Worm (Caenorhabditis elegans) whole organism, L2 larva: ENCODE measurements around the gene Y32B12C.1.

Source experiments
- C34F6.9 ChIP-seq: fragments of 150-350 bp; optimal IDR thresholded peaks from 2 replicates; lab custom pipeline; 2014; ENCODE audit warnings: missing biosample characterization, missing genetic modification characterization
- R02D3.7 ChIP-seq: fragments of 150-350 bp; optimal IDR thresholded peaks from 2 replicates; lab custom pipeline; 2014; ENCODE audit warnings: missing biosample characterization, missing genetic modification characterization
- ZK546.5 ChIP-seq: sonication (generic microtip); optimal IDR thresholded peaks from 2 replicates; lab custom pipeline; 2017; ENCODE audit warnings: missing biosample characterization, missing genetic modification characterization
- alr-1 ChIP-seq: fragments of 150-350 bp; optimal IDR thresholded peaks from 2 replicates; lab custom pipeline; 2014; ENCODE audit warnings: missing biosample characterization, missing genetic modification characterization
- aly-2 ChIP-seq: fragments of 150-350 bp; optimal IDR thresholded peaks from 2 replicates; lab custom pipeline; 2014; ENCODE audit warnings: missing biosample characterization, missing genetic modification characterization
- blmp-1 ChIP-seq: sonication (generic microtip); optimal IDR thresholded peaks from 2 replicates; lab custom pipeline; 2017; ENCODE audit warnings: missing genetic modification characterization, mild to moderate bottlenecking, missing compliant biosample characterization, antibody characterized with exemption, moderate library complexity; ENCODE audit not compliant: insufficient read depth
- ceh-16 ChIP-seq: fragments of 150-350 bp; optimal IDR thresholded peaks from 2 replicates; lab custom pipeline; 2014; ENCODE audit warnings: missing biosample characterization, missing genetic modification characterization
- elt-1 ChIP-seq: fragments of 150-350 bp; optimal IDR thresholded peaks from 2 replicates; lab custom pipeline; 2014; ENCODE audit warnings: missing biosample characterization, missing genetic modification characterization
- elt-3 ChIP-seq: sonication (generic microtip); optimal IDR thresholded peaks from 2 replicates; lab custom pipeline; 2017; ENCODE audit warnings: missing biosample characterization, missing genetic modification characterization
- fos-1 ChIP-seq: fragments of 150-350 bp; optimal IDR thresholded peaks from 2 replicates; lab custom pipeline; 2014; ENCODE audit warnings: missing biosample characterization, missing genetic modification characterization
- gmeb-1 ChIP-seq: fragments of 150-350 bp; optimal IDR thresholded peaks from 2 replicates; lab custom pipeline; 2014; ENCODE audit warnings: missing biosample characterization, missing genetic modification characterization
- lin-11 ChIP-seq: fragments of 150-350 bp; sonication (generic microtip); optimal IDR thresholded peaks from 2 replicates; lab custom pipeline; 2014; ENCODE audit warnings: missing biosample characterization, missing genetic modification characterization, inconsistent platforms, mixed read lengths
- lin-13 ChIP-seq: fragments of 150-350 bp; optimal IDR thresholded peaks from 2 replicates; lab custom pipeline; 2014; ENCODE audit warnings: missing biosample characterization, missing genetic modification reagents, missing genetic modification characterization
- mab-5 ChIP-seq: fragments of 150-350 bp; optimal IDR thresholded peaks from 2 replicates; lab custom pipeline; 2014; ENCODE audit warnings: missing biosample characterization, missing genetic modification characterization
- mdl-1 ChIP-seq, 2 experiments: fragments of 150-350 bp in 1 of 2; sonication (generic microtip) in 1 of 2; optimal IDR thresholded peaks; 2 replicates each; lab custom pipeline; 2017; ENCODE audit warnings: missing biosample characterization in 2 of 2, missing genetic modification characterization in 2 of 2
- nhr-11 ChIP-seq: fragments of 150-350 bp; optimal IDR thresholded peaks from 2 replicates; lab custom pipeline; 2014; ENCODE audit warnings: missing biosample characterization, missing genetic modification characterization
- nhr-12 ChIP-seq: fragments of 150-350 bp; optimal IDR thresholded peaks from 2 replicates; lab custom pipeline; 2014; ENCODE audit warnings: missing biosample characterization, missing genetic modification characterization
- nhr-129 ChIP-seq: fragments of 150-350 bp; optimal IDR thresholded peaks from 2 replicates; lab custom pipeline; 2014; ENCODE audit warnings: missing biosample characterization, missing genetic modification characterization
- nhr-21 ChIP-seq: fragments of 150-350 bp; optimal IDR thresholded peaks from 2 replicates; lab custom pipeline; 2014; ENCODE audit warnings: missing biosample characterization, missing genetic modification characterization
- nhr-23 ChIP-seq: fragments of 150-350 bp; optimal IDR thresholded peaks from 2 replicates; lab custom pipeline; 2014; ENCODE audit warnings: missing biosample characterization, missing genetic modification reagents, missing genetic modification characterization
- nhr-237 ChIP-seq: fragments of 150-350 bp; optimal IDR thresholded peaks from 2 replicates; lab custom pipeline; 2014; ENCODE audit warnings: missing biosample characterization, missing genetic modification characterization
- nhr-6 ChIP-seq: fragments of 150-350 bp; optimal IDR thresholded peaks from 2 replicates; lab custom pipeline; 2014; ENCODE audit warnings: missing biosample characterization, missing genetic modification characterization
- nhr-77 ChIP-seq: fragments of 150-350 bp; optimal IDR thresholded peaks from 2 replicates; lab custom pipeline; 2014; ENCODE audit warnings: missing biosample characterization, missing genetic modification characterization
- peb-1 ChIP-seq: fragments of 150-350 bp; optimal IDR thresholded peaks from 2 replicates; lab custom pipeline; 2014; ENCODE audit warnings: missing biosample characterization, missing genetic modification characterization
- sem-4 ChIP-seq: fragments of 150-350 bp; optimal IDR thresholded peaks from 2 replicates; lab custom pipeline; 2014; ENCODE audit warnings: missing biosample characterization, missing genetic modification reagents, missing genetic modification characterization
- skn-1 ChIP-seq: sonication (generic microtip); optimal IDR thresholded peaks from 2 replicates; lab custom pipeline; 2017; ENCODE audit warnings: missing biosample characterization, missing genetic modification characterization
- sma-3 ChIP-seq: sonication (generic microtip); optimal IDR thresholded peaks from 2 replicates; lab custom pipeline; 2016; ENCODE audit warnings: missing genetic modification reagents, missing genetic modification characterization, missing compliant biosample characterization
- sma-9 ChIP-seq, 2 experiments: fragments of 150-350 bp in 1 of 2; sonication (generic microtip) in 1 of 2; optimal IDR thresholded peaks; 2 replicates each; lab custom pipeline; 2014 to 2016; ENCODE audit warnings: missing genetic modification characterization in 2 of 2, mild to moderate bottlenecking in 1 of 2, missing biosample characterization in 1 of 2, missing compliant biosample characterization in 1 of 2, missing genetic modification reagents in 1 of 2, moderate library complexity in 1 of 2
- unc-62 ChIP-seq: fragments of 150-350 bp; optimal IDR thresholded peaks from 2 replicates; lab custom pipeline; 2014; ENCODE audit warnings: missing biosample characterization, missing genetic modification reagents, missing genetic modification characterization
- zag-1 ChIP-seq: fragments of 150-350 bp; optimal IDR thresholded peaks from 2 replicates; lab custom pipeline; 2014; ENCODE audit warnings: missing biosample characterization, missing genetic modification characterization
- ztf-1 ChIP-seq: fragments of 200-800 bp; sonication (Bioruptor generic); conservative IDR thresholded peaks from 2 replicates; pipeline ENCODE4 v1.3.6; 2022; ENCODE audit warnings: missing genetic modification characterization, missing compliant biosample characterization
- ztf-11 ChIP-seq: sonication (generic microtip); optimal IDR thresholded peaks from 2 replicates; lab custom pipeline; 2017; ENCODE audit warnings: missing biosample characterization, missing genetic modification characterization
- ztf-4 ChIP-seq: fragments of 150-350 bp; optimal IDR thresholded peaks from 2 replicates; lab custom pipeline; 2014; ENCODE audit warnings: missing biosample characterization, missing genetic modification characterization

The Y32B12C.1 gene

DNA sequence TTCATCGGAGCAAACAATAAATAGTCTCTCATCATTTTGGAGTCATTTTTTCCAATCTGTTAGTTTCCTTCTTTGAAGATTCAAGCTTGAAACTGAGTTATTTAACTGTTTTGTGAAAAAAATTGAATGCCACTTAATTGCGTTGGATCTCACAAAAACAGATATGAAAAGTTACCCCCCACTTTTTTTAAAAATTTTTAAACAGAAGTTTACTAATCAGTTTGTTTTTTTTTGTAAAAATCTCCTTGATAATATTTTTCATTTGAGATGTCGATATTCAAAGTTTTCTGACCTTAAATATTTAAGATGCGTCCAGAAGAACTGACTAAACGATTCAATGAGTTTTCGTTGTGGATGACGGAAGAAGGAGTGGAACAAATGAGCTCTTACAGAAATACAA lies at the start of gene Y32B12C.1:
Y32B12C.1 (plus strand) TSS at position 301 of the 400 bp plus-strand sequence.
- TF ChIP-seq ceh-16 (tag; lab: Kevin White, UChicago) = no peak
- no peak for TF ChIP-seq C34F6.9
- no peak for TF ChIP-seq nhr-129
- no peak for TF ChIP-seq blmp-1
- no peak for TF ChIP-seq zag-1 (tag; lab: Kevin White, UChicago)
- TF ChIP-seq, all 48 proteins: peak for 0

DNA sequence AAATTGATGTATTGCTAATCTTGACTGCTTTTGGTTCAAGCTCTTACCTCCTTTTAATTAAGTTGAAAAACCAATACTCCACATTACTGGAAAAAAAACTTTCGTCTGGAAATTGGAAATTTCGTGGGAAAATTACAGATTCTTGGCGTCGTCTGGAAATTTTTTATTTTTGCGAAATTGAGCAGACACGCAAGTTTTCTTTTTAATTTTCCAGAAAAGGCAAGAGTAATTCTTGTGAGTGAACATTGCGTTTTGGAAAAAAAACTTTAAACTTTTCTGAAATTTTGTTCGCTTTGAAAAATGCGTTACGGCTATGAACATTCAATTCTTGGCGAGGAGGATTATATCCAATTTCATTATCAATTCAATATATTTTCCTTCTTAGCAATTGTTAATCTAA lies 40.8 kb upstream of the Y32B12C.1 start, which contains the start of gene sru-45:
sru-45 (plus strand) TSS at position 301 of the 400 bp plus-strand sequence.
- no peak for TF ChIP-seq R02D3.7 (tag; lab: Kevin White, UChicago)
- TF ChIP-seq C34F6.9 = no peak
- TF ChIP-seq alr-1 (tag; lab: Kevin White, UChicago) = no peak
- TF ChIP-seq ztf-4 (tag; lab: Kevin White, UChicago) = no peak
- TF ChIP-seq nhr-6 = no peak

DNA sequence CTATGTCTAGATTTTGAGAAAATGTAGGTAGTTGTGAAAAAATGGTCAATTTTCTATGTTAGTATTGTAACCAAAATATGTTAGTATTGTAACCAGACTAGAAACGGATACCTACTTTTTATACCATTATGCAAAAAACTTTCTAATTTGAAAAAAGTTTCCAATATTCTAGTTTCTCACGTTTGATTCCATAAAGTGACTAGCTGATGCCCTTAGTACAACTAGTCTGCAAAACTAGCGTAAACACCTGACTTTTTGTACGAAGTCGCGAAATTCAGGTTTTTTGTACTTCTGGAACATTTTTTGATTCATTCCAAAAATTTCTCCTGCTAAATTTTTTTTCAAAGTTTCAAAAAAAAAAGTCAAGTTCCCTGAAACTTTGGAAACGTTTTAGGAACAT lies 38.4 kb upstream of the Y32B12C.1 start:
- TF ChIP-seq R02D3.7 (tag; lab: Kevin White, UChicago) = no peak
- no peak for TF ChIP-seq elt-1
- TF ChIP-seq sem-4 (tag; lab: Kevin White, UChicago) = no peak
- TF ChIP-seq lin-13 (GFP tag; lab: Kevin White, UChicago) = no peak
- TF ChIP-seq ztf-1 (GFP tag; lab: Robert Waterston, UW) = no peak
- TF ChIP-seq nhr-21 (tag; lab: Kevin White, UChicago) = no peak
- TF ChIP-seq nhr-11 (tag; lab: Kevin White, UChicago) = no peak

DNA sequence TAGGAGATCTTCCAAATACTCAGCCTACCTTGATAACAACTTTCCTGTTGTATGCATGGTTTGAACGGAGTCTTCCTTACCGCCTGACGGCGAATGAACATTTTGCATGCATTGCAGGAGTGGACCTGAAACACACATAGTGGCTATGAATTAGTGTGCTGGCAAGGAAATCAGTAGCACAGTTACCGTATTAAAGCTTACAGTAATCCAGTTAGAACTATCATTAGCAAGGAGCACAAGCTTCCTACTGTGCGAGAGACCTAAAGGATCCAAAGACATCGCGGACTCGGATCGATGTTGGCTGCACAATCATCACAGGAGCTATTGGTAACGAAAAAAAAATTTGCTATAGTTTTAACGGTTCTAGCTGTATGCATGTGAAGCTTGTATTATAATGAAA lies 35.7 kb upstream of the Y32B12C.1 start, which contains the start of gene nhr-233:
nhr-233 (minus strand) TSS at position 101 of the 400 bp plus-strand sequence.
- TF ChIP-seq peb-1 (no peak), nhr-23 (tag; lab: Kevin White, UChicago) (no peak)

DNA sequence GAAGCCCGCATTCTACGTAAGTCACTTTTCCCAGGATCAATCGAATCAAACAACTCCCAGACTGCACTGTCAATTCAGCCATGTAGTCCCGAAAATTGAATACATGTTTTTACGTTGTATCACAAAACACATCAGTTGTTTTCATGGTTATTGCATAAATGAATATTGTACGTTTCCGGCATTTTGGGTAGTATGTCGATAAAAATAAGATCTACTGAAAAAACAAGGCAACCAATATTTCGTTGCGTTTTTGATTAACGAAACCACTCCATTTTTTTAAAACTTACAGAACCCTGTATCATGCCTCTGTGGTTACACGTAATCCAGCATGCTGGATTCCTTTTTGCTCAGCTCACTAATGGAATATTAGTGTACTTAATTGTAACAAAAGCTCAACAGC lies 33.2 kb upstream of the Y32B12C.1 start, which contains the start of gene str-149:
str-149 (plus strand) TSS at position 301 of the 400 bp plus-strand sequence.
- TF ChIP-seq aly-2 (no peak), nhr-77 (no peak), mdl-1 (tag; optimal IDR thresholded peaks at IDR 0.05; lab: Kevin White, UChicago) (no peak), unc-62 (GFP tag; lab: Kevin White, UChicago) (no peak), elt-1 (no peak), gmeb-1 (tag; lab: Kevin White, UChicago) (no peak), fos-1 (tag; lab: Kevin White, UChicago) (no peak), nhr-23 (tag; lab: Kevin White, UChicago) (no peak), nhr-237 (tag; lab: Kevin White, UChicago) (no peak), ceh-16 (tag; lab: Kevin White, UChicago) (no peak), lin-11 (tag; lab: Kevin White, UChicago) (no peak), elt-3 (tag; lab: Kevin White, UChicago) (no peak), blmp-1 (no peak), skn-1 (tag; lab: Kevin White, UChicago) (no peak), mab-5 (tag; lab: Kevin White, UChicago) (no peak)

DNA sequence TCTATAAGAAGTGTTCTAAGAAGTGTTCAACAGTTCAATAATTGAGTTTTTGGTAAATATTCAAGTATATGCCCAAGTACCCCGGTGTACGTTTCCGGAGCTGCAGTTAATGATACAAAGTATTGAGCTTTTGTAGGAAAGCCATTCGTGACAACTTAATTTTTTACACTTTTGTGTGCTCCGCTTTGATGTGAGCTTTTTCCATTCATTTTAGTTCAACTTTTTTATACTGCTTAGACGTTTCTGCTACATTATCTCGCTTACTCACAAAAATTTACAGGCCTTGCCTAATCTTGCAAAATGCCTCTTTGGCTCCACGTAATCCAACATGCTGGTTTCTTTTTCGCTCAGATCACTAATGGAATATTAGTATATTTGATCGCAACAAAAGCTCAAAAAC lies 30.5 kb upstream of the Y32B12C.1 start, which contains the start of gene str-151:
str-151 (plus strand) TSS at position 301 of the 400 bp plus-strand sequence.
- no peak for TF ChIP-seq sma-3 (GFP tag; lab: Kevin White, UChicago)
- TF ChIP-seq elt-3 (tag; lab: Kevin White, UChicago) = no peak
- no peak for TF ChIP-seq blmp-1
- no peak for TF ChIP-seq nhr-237 (tag; lab: Kevin White, UChicago)
- TF ChIP-seq alr-1 (tag; lab: Kevin White, UChicago) = no peak
- no peak for TF ChIP-seq ZK546.5 (tag; lab: Kevin White, UChicago)
- no peak for TF ChIP-seq sma-9 (GFP tag; optimal IDR thresholded peaks at IDR 0.05; lab: Kevin White, UChicago)
- no peak for TF ChIP-seq sma-9 (tag; optimal IDR thresholded peaks at IDR 0.05; lab: Kevin White, UChicago)
- no peak for TF ChIP-seq ztf-11 (tag; lab: Kevin White, UChicago)
- TF ChIP-seq nhr-23 (tag; lab: Kevin White, UChicago) = no peak
- TF ChIP-seq ceh-16 (tag; lab: Kevin White, UChicago) = no peak
- TF ChIP-seq nhr-6 = no peak
- TF ChIP-seq nhr-12 (tag; lab: Kevin White, UChicago) = no peak
- no peak for TF ChIP-seq nhr-77
- no peak for TF ChIP-seq ztf-1 (GFP tag; lab: Robert Waterston, UW)
- no peak for TF ChIP-seq mdl-1 (tag; optimal IDR thresholded peaks at IDR 0.05; lab: Kevin White, UChicago)
